Worm (Caenorhabditis elegans): ENCODE measurements around the gene sto-4.

sto-4 gene

ce11 chrX:11662069-11662468, 18.1 kb downstream of the sto-4 start:
- TF ChIP-seq grh-1 (GFP tag; IDR thresholded peaks at IDR 0.05) = no peak
- TF ChIP-seq skn-1 (tag; optimal IDR thresholded peaks at IDR 0.05) = peak; percentile 4
- no peak for TF ChIP-seq unc-98 (GFP tag; IDR thresholded peaks at IDR 0.05)
- TF ChIP-seq lin-14 (GFP tag; optimal IDR thresholded peaks at IDR 0.05) = peak; percentile 15
- TF ChIP-seq ama-1 (optimal IDR thresholded peaks at IDR 0.05) = no peak
- peak; percentile 0 for TF ChIP-seq nhr-85 (tag)
- TF ChIP-seq lin-13 (GFP tag; optimal IDR thresholded peaks at IDR 0.05) = no peak
- no peak for TF ChIP-seq efl-1 (optimal IDR thresholded peaks at IDR 0.05)
- no peak for TF ChIP-seq efl-1 (GFP tag; optimal IDR thresholded peaks at IDR 0.05 in 1 of 2)
- TF ChIP-seq tbx-2 (tag; optimal IDR thresholded peaks at IDR 0.05) = peak; percentile 9
- TF ChIP-seq unc-62 (GFP tag; optimal IDR thresholded peaks at IDR 0.05) = no peak
- TF ChIP-seq nhr-11 (tag; optimal IDR thresholded peaks at IDR 0.05) = no peak
- TF ChIP-seq mdl-1 (tag; optimal IDR thresholded peaks at IDR 0.05) = peak in 1 of 2 experiments; percentile 74

DNA sequence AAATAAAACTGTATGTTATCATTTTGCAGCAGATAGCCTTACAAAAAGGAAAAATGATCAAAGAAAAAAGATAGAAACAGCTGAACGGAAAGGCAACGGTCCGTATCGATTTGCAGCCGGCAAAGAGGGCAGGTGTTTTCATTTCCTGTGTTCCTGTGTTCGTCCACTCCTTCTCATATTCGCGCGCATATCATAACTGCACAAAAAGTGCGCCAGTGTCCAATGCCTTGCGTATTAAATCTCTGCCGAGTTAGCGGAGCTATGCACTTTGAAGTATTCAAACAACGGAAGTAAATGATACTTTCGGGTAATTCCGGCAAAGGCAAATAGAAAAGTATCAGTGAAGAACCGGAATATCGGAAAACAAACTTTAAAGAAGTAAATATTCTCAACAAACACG, 18.6 kb downstream of the sto-4 start:
- TF ChIP-seq lin-35 (GFP tag; optimal IDR thresholded peaks at IDR 0.05) (peak in 1 of 2 experiments; percentile 19), rnt-1 (tag; optimal IDR thresholded peaks at IDR 0.05) (peak; percentile 8), dpl-1 (GFP tag; optimal IDR thresholded peaks at IDR 0.05) (peak in 2 of 3 experiments; percentile 43 to 47), lin-13 (GFP tag; optimal IDR thresholded peaks at IDR 0.05) (no peak), efl-1 (optimal IDR thresholded peaks at IDR 0.05) (peak; percentile 22 to 33), efl-1 (GFP tag; optimal IDR thresholded peaks at IDR 0.05 in 1 of 2) (peak; percentile 27 to 95), hlh-17 (GFP tag; optimal IDR thresholded peaks at IDR 0.05; ENCODE audit: borderline replicate concordance) (no peak), vab-15 (tag; optimal IDR thresholded peaks at IDR 0.05) (no peak), fkh-8 (tag; optimal IDR thresholded peaks at IDR 0.05) (peak; percentile 17), fkh-4 (tag; optimal IDR thresholded peaks at IDR 0.05; ENCODE audit: borderline replicate concordance) (no peak)

DNA sequence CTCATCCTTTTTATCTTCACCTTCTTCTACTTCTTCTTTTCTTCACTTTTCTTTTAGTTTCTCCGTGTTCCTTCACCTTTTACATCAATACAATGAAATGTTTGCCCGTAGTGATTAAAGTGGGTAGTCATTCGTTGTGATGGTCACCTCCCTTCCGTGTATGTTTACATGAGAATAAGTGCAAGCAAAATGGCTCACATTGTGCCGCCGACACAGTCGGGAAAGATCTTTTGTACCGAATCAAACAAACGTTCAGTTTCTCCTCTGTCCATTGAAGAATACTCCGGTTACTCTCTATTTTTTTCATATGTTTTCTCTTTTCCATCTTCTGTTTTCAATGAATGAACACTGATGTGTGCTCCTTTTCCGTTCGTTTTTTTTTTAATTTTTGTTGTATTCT, 20.3 kb downstream of the sto-4 start:
- no peak for TF ChIP-seq F16B12.6 (tag; optimal IDR thresholded peaks at IDR 0.05)
- no peak for TF ChIP-seq efl-1 (optimal IDR thresholded peaks at IDR 0.05)
- peak in 1 of 2 experiments; percentile 86 for TF ChIP-seq efl-1 (GFP tag; optimal IDR thresholded peaks at IDR 0.05 in 1 of 2)
- TF ChIP-seq ces-1 (GFP tag; optimal IDR thresholded peaks at IDR 0.05) = no peak
- TF ChIP-seq lin-14 (GFP tag; optimal IDR thresholded peaks at IDR 0.05) = peak; percentile 1
- TF ChIP-seq elt-3 (tag; optimal IDR thresholded peaks at IDR 0.05) = no peak
- no peak for TF ChIP-seq xbp-1 (tag; optimal IDR thresholded peaks at IDR 0.05)

DNA sequence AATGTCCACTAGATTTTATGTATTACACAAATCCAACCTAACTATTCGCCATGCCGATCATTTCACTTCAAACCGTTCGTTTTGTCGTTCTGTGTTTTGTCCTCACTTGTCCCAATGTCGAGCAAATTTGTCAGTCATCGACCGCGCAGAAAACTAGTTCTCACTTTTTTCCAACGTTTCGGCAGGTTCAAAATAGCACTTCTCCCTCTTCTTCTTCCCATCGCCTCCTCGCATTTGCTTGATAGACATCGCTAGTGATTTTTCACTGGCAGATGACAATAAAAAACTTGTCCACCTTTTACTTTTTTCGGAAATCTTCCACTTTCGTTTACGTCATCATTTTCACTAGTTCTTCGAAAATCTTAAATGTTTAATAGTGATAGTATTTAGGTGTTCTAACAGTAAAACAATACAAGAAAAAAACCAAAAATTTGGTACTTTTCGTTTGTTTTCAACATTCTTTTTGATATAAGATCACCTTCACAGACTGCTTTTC, 21.6 kb downstream of the sto-4 start:
- TF ChIP-seq blmp-1 (tag; optimal IDR thresholded peaks at IDR 0.05) (peak; percentile 96), mep-1 (tag; optimal IDR thresholded peaks at IDR 0.05) (no peak), hlh-17 (GFP tag; optimal IDR thresholded peaks at IDR 0.05; ENCODE audit: borderline replicate concordance) (no peak), elt-3 (tag; optimal IDR thresholded peaks at IDR 0.05) (peak in 1 of 6 experiments; percentile 16), fkh-8 (tag; optimal IDR thresholded peaks at IDR 0.05) (no peak)

- no peak for TF ChIP-seq elt-2 (tag; optimal IDR thresholded peaks at IDR 0.05)
- peak in 1 of 2 experiments; percentile 44 for TF ChIP-seq lsy-2 (tag; optimal IDR thresholded peaks at IDR 0.05)
- TF ChIP-seq nhr-20 (tag; optimal IDR thresholded peaks at IDR 0.05) = peak; percentile 13
- TF ChIP-seq isw-1 (GFP tag; IDR thresholded peaks at IDR 0.05) = 0 out of 2 replicates have a peak, but pooled peaks have one; percentile 13
- peak; percentile 46 for TF ChIP-seq nhr-85 (tag)
- peak; percentile 11 for TF ChIP-seq nhr-47 (tag; optimal IDR thresholded peaks at IDR 0.05)
- no peak for TF ChIP-seq aha-1 (tag; optimal IDR thresholded peaks at IDR 0.05)
- TF ChIP-seq lin-14 (GFP tag; optimal IDR thresholded peaks at IDR 0.05) = peak; percentile 82
- TF ChIP-seq tlp-1 (tag; optimal IDR thresholded peaks at IDR 0.05) = no peak
- TF ChIP-seq nhr-77 (tag; optimal IDR thresholded peaks at IDR 0.05) = no peak
- TF ChIP-seq nhr-90 (tag; optimal IDR thresholded peaks at IDR 0.05; ENCODE audit: poor library complexity) = no peak
- TF ChIP-seq fkh-10 (GFP tag; optimal IDR thresholded peaks at IDR 0.05) = no peak
- no peak for TF ChIP-seq ztf-11 (tag; optimal IDR thresholded peaks at IDR 0.05)
- TF ChIP-seq lin-13 (GFP tag; optimal IDR thresholded peaks at IDR 0.05) = no peak
- no peak for TF ChIP-seq ceh-90 (tag; optimal IDR thresholded peaks at IDR 0.05)
- TF ChIP-seq nhr-28 (tag; optimal IDR thresholded peaks at IDR 0.05) = no peak
- no peak for TF ChIP-seq ceh-88 (GFP tag; IDR thresholded peaks at IDR 0.05)
- TF ChIP-seq lin-35 (GFP tag; optimal IDR thresholded peaks at IDR 0.05) = no peak
- no peak for TF ChIP-seq fkh-4 (tag; optimal IDR thresholded peaks at IDR 0.05; ENCODE audit: borderline replicate concordance)
- no peak for TF ChIP-seq F16B12.6 (tag; optimal IDR thresholded peaks at IDR 0.05)
- peak; percentile 11 for TF ChIP-seq blmp-1 (tag; optimal IDR thresholded peaks at IDR 0.05)
- TF ChIP-seq egl-13 (tag; optimal IDR thresholded peaks at IDR 0.05) = no peak
- TF ChIP-seq unc-86 (tag; optimal IDR thresholded peaks at IDR 0.05) = peak; percentile 11
- TF ChIP-seq swsn-7 (tag; optimal IDR thresholded peaks at IDR 0.05) = peak; percentile 26
Measured at ce11 chrX:11666545-11667177, 22.7 kb downstream of the sto-4 start, which contains the start of gene noca-2. noca-2 (plus strand) TSS chrX:11667127.

All from whole organism, L1 larva.